Worm (Caenorhabditis elegans) whole organism, early embryonic: ENCODE data around the gene srj-25.

Source experiments
- B0310.2 ChIP-seq: sonication (generic microtip); optimal IDR thresholded peaks from 2 replicates; lab custom pipeline; 2016; ENCODE audit warnings: mild to moderate bottlenecking, missing genetic modification characterization, missing compliant biosample characterization
- F13C5.2 ChIP-seq: sonication (generic microtip); optimal IDR thresholded peaks from 2 replicates; lab custom pipeline; 2017; ENCODE audit warnings: mild to moderate bottlenecking, missing genetic modification characterization, inconsistent platforms, missing compliant biosample characterization
- aly-1 ChIP-seq: sonication (generic microtip); optimal IDR thresholded peaks from 2 replicates; lab custom pipeline; 2016; ENCODE audit warnings: missing genetic modification characterization, missing compliant biosample characterization
- ama-1 ChIP-seq: fragments of 150-350 bp; optimal IDR thresholded peaks from 2 replicates; lab custom pipeline; 2014
- ceh-13 ChIP-seq: fragments of 200-800 bp; sonication (Bioruptor generic); optimal IDR thresholded peaks from 2 replicates; lab custom pipeline; 2018; ENCODE audit warnings: mild to moderate bottlenecking, missing genetic modification characterization, missing compliant biosample characterization
- ceh-36 ChIP-seq: sonication (generic microtip); optimal IDR thresholded peaks from 2 replicates; lab custom pipeline; 2016; ENCODE audit warnings: missing genetic modification characterization, inconsistent platforms, missing compliant biosample characterization
- ets-7 ChIP-seq: sonication (generic microtip); optimal IDR thresholded peaks from 2 replicates; lab custom pipeline; 2016; ENCODE audit warnings: missing genotype, missing genetic modification characterization, missing compliant biosample characterization
- flt-1 ChIP-seq: fragments of 200-800 bp; sonication (Bioruptor generic); IDR thresholded peaks from 2 replicates; pipeline ENCODE4 v1.3.6; 2022; ENCODE audit warnings: missing genetic modification characterization, missing compliant biosample characterization
- hmbx-1 ChIP-seq: sonication (generic microtip); optimal IDR thresholded peaks from 2 replicates; lab custom pipeline; 2016; ENCODE audit warnings: mild to moderate bottlenecking, missing genetic modification characterization, missing compliant biosample characterization
- hmg-4 ChIP-seq: fragments of 200-800 bp; sonication (Bioruptor generic); optimal IDR thresholded peaks from 2 replicates; lab custom pipeline; 2018; ENCODE audit warnings: mild to moderate bottlenecking, missing genetic modification characterization, missing compliant biosample characterization
- hnd-1 ChIP-seq: sonication (generic microtip); optimal IDR thresholded peaks from 2 replicates; lab custom pipeline; 2016; ENCODE audit warnings: missing genetic modification characterization, missing compliant biosample characterization
- pes-1 ChIP-seq: fragments of 200-800 bp; sonication (Bioruptor generic); IDR thresholded peaks from 2 replicates; pipeline ENCODE4 v1.3.6; 2022; ENCODE audit warnings: missing genetic modification reagents, missing genetic modification characterization, missing compliant biosample characterization
- scrt-1 ChIP-seq: fragments of 200-800 bp; sonication (Bioruptor generic); IDR thresholded peaks from 2 replicates; pipeline ENCODE4 v1.3.6; 2022; ENCODE audit warnings: missing genetic modification characterization, missing compliant biosample characterization
- sea-1 ChIP-seq: fragments of 200-800 bp; sonication (Bioruptor generic); conservative IDR thresholded peaks from 2 replicates; pipeline ENCODE4 v1.3.6; 2022; ENCODE audit warnings: missing genetic modification characterization, missing compliant biosample characterization
- tbx-11 ChIP-seq: fragments of 200-800 bp; sonication (Bioruptor generic); IDR thresholded peaks from 2 replicates; pipeline ENCODE4 v1.3.6; 2022; ENCODE audit warnings: missing genetic modification characterization, missing compliant biosample characterization
- tbx-37 ChIP-seq: fragments of 200-800 bp; sonication (Bioruptor generic); conservative IDR thresholded peaks from 2 replicates; pipeline ENCODE4 v1.3.6; 2022; ENCODE audit warnings: missing genetic modification reagents, missing genetic modification characterization, missing compliant biosample characterization
- tra-4 ChIP-seq: sonication (generic microtip); optimal IDR thresholded peaks from 2 replicates; lab custom pipeline; 2017; ENCODE audit warnings: missing genetic modification characterization, missing compliant biosample characterization

The srj-25 gene

DNA sequence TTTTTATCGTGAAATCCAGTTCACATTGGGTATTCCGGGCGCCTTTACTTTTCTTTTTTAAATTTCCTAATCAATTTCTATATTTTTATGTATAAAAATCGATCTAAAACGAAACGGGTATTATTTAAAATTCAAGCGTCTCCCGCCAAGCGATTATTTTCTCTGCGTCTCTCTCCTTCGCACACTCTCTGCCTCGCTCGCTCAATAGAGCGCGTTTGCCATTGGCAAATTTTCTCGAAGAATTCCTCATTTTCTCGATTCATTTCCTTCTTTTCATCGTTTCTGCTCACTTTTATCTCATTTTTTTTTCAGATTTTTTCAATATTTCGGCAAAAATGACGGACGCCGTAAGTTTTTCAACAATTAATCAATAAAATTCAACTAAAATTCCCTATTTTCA, 37.2 kb upstream of the srj-25 start, which contains the start of gene sti-1:
TSS of gene sti-1 (plus strand) at position 263 of the 400 bp plus-strand sequence.
- TF ChIP-seq F13C5.2 (tag; lab: Kevin White, UChicago) (peak; percentile 34), flt-1 (GFP tag; lab: Robert Waterston, UW) (no peak)

DNA sequence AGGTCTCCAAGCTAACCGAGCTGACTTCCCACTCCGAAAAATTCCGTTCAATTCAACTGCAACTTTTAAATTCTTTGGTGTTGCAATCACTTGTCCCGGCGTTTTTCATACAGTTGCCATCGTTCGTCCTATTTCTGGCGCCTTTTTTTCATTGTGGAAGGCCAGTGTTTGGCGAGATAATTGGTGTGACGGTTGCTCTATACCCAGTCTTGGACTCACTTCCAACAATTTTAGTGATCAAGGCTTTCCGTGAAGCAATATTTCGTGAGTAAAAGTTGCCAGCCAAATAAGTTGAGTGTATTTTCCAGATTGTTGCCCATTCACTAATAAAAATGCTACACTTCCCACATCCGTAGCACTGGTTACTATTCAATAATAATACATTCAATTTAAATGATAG, 36.1 kb upstream of the srj-25 start:
- TF ChIP-seq scrt-1 (no peak), sea-1 (GFP tag; lab: Robert Waterston, UW) (no peak), hmg-4 (GFP tag; lab: Kevin White, UChicago) (no peak), flt-1 (GFP tag; lab: Robert Waterston, UW) (no peak), B0310.2 (no peak), hmbx-1 (tag; lab: Kevin White, UChicago) (no peak), F13C5.2 (tag; lab: Kevin White, UChicago) (no peak), ceh-36 (no peak), tbx-37 (GFP tag; lab: Robert Waterston, UW) (no peak), aly-1 (tag; lab: Kevin White, UChicago) (no peak), pes-1 (GFP tag; lab: Robert Waterston, UW) (no peak), ceh-13 (GFP tag; lab: Kevin White, UChicago) (no peak), hnd-1 (no peak), tra-4 (tag; lab: Kevin White, UChicago) (no peak), tbx-11 (GFP tag; lab: Robert Waterston, UW) (no peak), ets-7 (tag; lab: Kevin White, UChicago) (no peak), ama-1 (lab: Kevin White, UChicago) (no peak)

DNA sequence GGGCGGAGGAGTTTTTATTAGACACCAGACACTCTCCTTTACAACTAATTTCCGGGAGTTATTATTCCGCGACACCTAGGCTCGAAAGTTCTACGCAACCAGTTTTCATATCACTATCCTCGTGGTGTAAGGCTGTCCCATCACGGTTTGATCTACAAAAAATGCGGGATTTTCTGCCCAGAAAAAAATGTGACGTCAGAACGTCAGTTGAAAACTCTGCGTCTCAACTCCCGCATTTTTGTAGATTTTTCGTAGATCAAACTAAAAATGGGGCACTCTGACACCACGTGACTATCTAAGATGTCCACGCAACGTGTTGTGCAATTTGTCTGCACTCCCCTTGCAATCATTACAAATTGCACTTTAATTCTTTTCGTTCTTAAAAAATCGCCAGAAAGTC, 28.7 kb upstream of the srj-25 start, which contains the start of gene str-238:
TSS of gene str-238 (plus strand) at position 301 of the 400 bp plus-strand sequence.
- no peak for TF ChIP-seq B0310.2
- no peak for TF ChIP-seq sea-1 (GFP tag; lab: Robert Waterston, UW)
- TF ChIP-seq ceh-36, result no peak
- no peak for TF ChIP-seq tbx-11 (GFP tag; lab: Robert Waterston, UW)
- TF ChIP-seq hnd-1, result no peak
- no peak for TF ChIP-seq hmg-4 (GFP tag; lab: Kevin White, UChicago)

DNA sequence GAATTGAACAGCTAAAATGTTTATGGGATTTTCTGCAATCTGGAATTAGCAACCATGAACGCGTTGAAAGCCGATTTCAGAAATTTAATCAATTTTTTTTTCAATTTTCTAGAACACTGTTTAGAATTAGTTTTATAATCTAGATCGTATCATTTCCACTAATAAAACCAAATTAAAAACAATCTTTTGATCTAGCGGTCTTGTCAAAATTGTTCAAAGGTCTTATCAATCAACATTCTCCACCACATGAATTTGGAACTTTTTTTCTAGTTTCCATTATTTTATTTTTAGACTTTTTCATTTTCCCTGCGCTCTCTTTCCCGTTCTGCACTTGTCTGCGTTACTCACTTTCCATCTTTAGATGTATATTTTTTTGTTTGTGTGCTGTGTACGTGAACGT, 26.3 kb upstream of the srj-25 start, which contains the start of gene srp-2:
TSS of gene srp-2 (plus strand) at position 301 of the 400 bp plus-strand sequence.
- TF ChIP-seq flt-1 (GFP tag; lab: Robert Waterston, UW) (no peak), tbx-11 (GFP tag; lab: Robert Waterston, UW) (no peak), ama-1 (lab: Kevin White, UChicago) (no peak)

DNA sequence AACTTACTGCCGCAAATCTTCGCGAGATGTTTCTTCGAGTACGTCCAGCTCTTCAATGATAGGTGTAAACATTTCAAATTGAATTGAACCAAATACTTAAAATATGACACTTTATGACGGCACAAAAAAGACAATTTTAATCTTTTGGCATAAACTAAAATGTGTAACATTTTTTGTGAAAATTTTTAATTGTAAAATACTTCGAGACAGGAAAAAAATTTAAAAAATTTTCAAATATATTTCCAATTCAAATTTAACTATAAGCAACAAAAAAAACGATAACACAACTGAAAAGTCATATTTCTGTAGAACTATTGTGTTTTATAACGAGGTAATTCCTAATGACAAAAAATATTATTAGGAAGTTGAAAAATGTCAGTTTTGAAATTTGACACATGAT, 25.8 kb upstream of the srj-25 start, which contains the start of gene C05E4.12:
TSS of gene C05E4.12 (minus strand) at position 101 of the 400 bp plus-strand sequence.
- TF ChIP-seq hnd-1 (no peak), ceh-36 (no peak)

DNA sequence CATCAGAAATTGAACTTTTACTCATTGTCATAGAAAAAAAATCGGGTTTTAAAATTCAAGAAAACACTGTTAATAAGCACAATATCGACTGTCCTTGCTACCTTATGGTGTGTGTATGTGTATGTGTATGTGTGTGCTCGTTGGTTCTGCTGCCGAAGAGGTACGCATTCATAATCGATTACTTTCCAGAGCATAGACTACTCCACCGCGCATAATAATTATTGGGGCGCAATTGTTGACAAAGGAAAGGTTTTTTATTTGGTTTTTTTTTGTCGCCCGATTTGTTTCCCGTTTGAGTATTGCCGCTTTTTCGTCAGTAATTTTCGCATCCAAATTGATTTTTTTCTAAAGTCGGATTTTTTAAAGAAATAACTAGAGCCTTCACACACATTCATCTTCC, 25.2 kb upstream of the srj-25 start, which contains the start of gene C05E4.15:
TSS of gene C05E4.15 (minus strand) at position 101 of the 400 bp plus-strand sequence.
- TF ChIP-seq aly-1 (tag; lab: Kevin White, UChicago) (no peak), ama-1 (lab: Kevin White, UChicago) (no peak), pes-1 (GFP tag; lab: Robert Waterston, UW) (no peak), hmbx-1 (tag; lab: Kevin White, UChicago) (no peak), hmg-4 (GFP tag; lab: Kevin White, UChicago) (no peak), flt-1 (GFP tag; lab: Robert Waterston, UW) (no peak), tra-4 (tag; lab: Kevin White, UChicago) (no peak), sea-1 (GFP tag; lab: Robert Waterston, UW) (no peak), tbx-11 (GFP tag; lab: Robert Waterston, UW) (no peak), B0310.2 (no peak), scrt-1 (no peak), ceh-36 (no peak), hnd-1 (no peak), ets-7 (tag; lab: Kevin White, UChicago) (no peak), ceh-13 (GFP tag; lab: Kevin White, UChicago) (no peak), F13C5.2 (tag; lab: Kevin White, UChicago) (no peak), tbx-37 (GFP tag; lab: Robert Waterston, UW) (no peak)

DNA sequence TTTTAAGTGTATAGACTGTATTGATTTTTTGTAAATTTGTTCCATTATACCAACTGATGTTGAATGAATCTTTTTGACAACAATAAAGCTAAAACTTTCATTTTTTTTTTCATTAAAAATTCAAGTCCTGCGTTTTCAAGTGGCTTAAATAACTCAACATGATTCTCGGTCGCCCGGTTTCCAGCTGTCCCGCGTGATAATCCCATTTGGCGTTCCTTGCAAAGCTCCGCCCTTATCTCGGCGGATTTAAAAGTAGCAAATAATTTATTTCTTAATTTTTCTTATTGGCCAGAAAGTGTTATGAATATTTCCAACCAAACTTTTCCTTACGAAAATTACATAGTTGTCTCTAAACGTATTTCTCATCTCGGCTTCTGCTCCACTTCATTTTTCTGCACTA, 20.1 kb upstream of the srj-25 start, which contains the start of gene str-20:
TSS of gene str-20 (plus strand) at position 301 of the 400 bp plus-strand sequence.
- TF ChIP-seq tra-4 (tag; lab: Kevin White, UChicago) (no peak), hmg-4 (GFP tag; lab: Kevin White, UChicago) (no peak), sea-1 (GFP tag; lab: Robert Waterston, UW) (no peak), B0310.2 (no peak), ceh-13 (GFP tag; lab: Kevin White, UChicago) (no peak), tbx-37 (GFP tag; lab: Robert Waterston, UW) (no peak), aly-1 (tag; lab: Kevin White, UChicago) (no peak), ceh-36 (no peak), hnd-1 (no peak), flt-1 (GFP tag; lab: Robert Waterston, UW) (no peak), ets-7 (tag; lab: Kevin White, UChicago) (no peak), ama-1 (lab: Kevin White, UChicago) (no peak), scrt-1 (no peak), pes-1 (GFP tag; lab: Robert Waterston, UW) (no peak), F13C5.2 (tag; lab: Kevin White, UChicago) (no peak), hmbx-1 (tag; lab: Kevin White, UChicago) (no peak), tbx-11 (GFP tag; lab: Robert Waterston, UW) (no peak)
